Worm (Caenorhabditis elegans): Measurements from ENCODE around the gene zipt-13.

ce11 chrX:10205321-10205720 is 31.4 kb downstream of the zipt-13 start, which contains the start of gene sex-1:
- no peak for TF ChIP-seq ama-1 (optimal IDR thresholded peaks at IDR 0.05)
- TF ChIP-seq aly-2 (tag; optimal IDR thresholded peaks at IDR 0.05) = no peak
- no peak for TF ChIP-seq mes-2 (tag; optimal IDR thresholded peaks at IDR 0.05; ENCODE audit: poor library complexity, severe bottlenecking)

Measured in whole organism, L4 larva.